Worm (Caenorhabditis elegans) whole organism, L4/young adult: ENCODE results near the gene slo-1.
A peak's percentile ranks its signal among the peaks of the same experiment; 100 is the strongest.

Experiments
- W03F9.2 ChIP-seq: fragments of 150-350 bp; optimal IDR thresholded peaks from 2 replicates; lab custom pipeline; 2014; ENCODE audit warnings: missing biosample characterization, missing genetic modification characterization
- dao-5 ChIP-seq: sonication (generic microtip); optimal IDR thresholded peaks from 2 replicates; lab custom pipeline; 2016; ENCODE audit warnings: missing genotype, missing genetic modification characterization, moderate library complexity, missing compliant biosample characterization
- him-1 ChIP-seq: sonication (generic microtip); optimal IDR thresholded peaks from 2 replicates; lab custom pipeline; 2016; ENCODE audit warnings: missing genotype, missing genetic modification reagents, missing genetic modification characterization, missing compliant biosample characterization

Gene slo-1

DNA sequence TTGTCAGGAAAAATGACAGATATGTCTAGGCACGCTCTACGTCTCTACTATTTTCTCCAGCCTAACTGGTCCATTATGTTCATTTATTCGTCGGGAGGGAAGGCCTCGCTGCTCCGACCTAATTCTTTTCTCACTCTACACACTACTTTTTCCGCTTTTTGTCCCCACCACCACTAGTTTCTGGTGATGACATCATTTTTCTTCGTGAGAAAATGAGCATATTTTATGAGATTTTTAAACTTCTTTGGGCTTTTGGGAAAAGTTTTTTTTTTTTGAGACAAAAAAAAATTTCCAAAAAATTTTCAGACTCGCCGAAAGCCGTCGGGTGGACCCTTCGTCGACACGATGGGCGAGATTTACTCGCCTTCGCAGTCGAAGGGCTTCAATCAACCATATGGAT, at the start of gene slo-1:
TSS of gene slo-1 (plus strand) at position 301 of the 400 bp plus-strand sequence.
- TF ChIP-seq W03F9.2 (tag; lab: Kevin White, UChicago) (no peak), dao-5 (tag; lab: Kevin White, UChicago) (no peak), him-1 (tag; lab: Kevin White, UChicago) (no peak)

DNA sequence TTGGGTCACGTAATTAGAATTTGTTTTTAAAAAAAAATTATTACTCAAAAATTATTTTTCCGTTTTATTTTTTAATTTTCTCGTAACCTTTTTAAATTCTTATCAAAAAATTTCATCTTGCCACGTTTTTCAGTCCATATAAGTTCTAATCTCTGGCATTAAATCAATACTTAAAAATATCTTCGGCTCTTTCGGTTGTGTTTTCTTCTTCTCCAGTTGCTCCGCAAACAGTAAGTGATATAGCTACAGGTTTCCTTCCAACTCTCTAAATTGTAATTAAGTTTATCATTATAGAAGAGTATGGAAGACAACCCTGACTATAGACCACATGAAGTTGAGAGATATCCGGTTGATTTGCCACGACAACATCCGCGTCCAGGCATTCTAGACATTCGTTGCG, 47.9 kb upstream of the slo-1 start, which contains the start of gene ZK228.1:
TSS of gene ZK228.1 (plus strand) at position 301 of the 400 bp plus-strand sequence.
- no peak for TF ChIP-seq W03F9.2 (tag; lab: Kevin White, UChicago)
- no peak for TF ChIP-seq dao-5 (tag; lab: Kevin White, UChicago)
- TF ChIP-seq him-1 (tag; lab: Kevin White, UChicago) = no peak

DNA sequence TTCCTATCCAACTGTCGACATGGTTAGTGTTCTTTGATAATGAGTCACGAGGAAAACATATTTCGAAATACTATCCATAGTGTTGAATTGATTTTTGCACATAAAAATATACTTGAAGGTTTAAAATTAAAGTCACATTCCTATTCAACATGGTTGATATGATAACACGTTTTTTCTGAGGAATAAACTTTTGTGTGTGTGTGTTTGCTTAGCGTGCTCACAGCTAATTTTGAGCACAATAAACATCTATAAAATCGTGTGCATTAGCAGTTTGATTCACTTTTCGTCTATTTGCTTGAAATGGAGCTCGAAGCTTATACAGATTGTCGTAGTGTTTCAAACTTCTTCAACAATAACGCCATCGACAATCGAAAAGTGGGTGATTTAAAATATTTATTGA, 35.5 kb upstream of the slo-1 start, which contains the start of gene ZK228.10:
TSS of gene ZK228.10 (plus strand) at position 301 of the 400 bp plus-strand sequence.
- TF ChIP-seq him-1 (tag; lab: Kevin White, UChicago) (no peak), W03F9.2 (tag; lab: Kevin White, UChicago) (no peak), dao-5 (tag; lab: Kevin White, UChicago) (no peak)

DNA sequence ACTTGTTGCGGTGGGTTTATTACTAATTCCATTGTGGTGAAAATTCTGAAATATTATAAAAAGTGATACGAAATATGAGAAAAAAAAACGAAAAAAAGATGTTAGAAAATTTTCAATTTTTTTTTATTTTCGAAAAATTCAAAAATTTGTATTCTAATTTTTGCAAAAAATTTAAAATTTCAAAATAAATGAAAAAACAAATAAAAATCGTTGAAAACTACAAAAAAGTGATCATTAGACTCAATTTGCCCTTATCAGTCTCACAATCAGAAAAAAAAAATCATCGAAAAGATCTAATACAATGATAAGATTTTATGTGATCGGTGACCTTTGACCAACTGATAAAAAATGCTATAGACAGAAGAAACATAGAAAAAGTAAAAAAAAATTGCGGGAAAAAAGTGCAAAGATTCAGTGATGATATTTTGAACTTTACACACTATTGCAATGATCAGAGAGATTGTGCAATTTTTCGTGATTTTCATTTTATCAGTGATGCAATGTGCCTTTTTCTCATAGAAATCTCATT, 30.8 kb upstream of the slo-1 start, which contains the start of gene ZK228.3:
TSS of gene ZK228.3 (minus strand) at position 51 of the 529 bp plus-strand sequence.
- TF ChIP-seq W03F9.2 (tag; lab: Kevin White, UChicago) (no peak), dao-5 (tag; lab: Kevin White, UChicago) (no peak), him-1 (tag; lab: Kevin White, UChicago) (no peak)

DNA sequence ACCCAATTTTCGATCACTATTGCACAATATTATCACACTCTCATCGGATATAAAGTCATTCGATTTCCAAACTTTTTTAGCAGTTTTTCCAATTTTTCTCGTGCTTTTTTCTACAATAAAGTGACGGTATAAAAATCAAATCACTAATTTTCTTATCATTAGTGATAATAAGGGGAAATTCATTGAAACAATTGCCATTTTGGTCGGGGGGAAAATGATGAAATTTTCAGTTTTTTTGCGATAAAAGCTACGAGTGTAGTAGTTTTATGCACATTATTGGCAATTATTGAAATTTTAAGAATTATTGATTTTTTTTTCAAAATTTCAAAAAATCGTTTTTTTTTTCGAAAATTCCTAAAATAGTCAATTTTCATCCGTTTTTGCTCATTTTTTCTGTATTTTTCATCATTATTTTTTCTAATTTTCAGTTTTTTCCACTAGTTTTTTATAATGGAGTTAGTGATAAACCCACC, 29.7 kb upstream of the slo-1 start, which contains the start of gene ZK228.4:
TSS of gene ZK228.4 (plus strand) at position 423 of the 473 bp plus-strand sequence.
- TF ChIP-seq W03F9.2 (tag; lab: Kevin White, UChicago) (no peak), dao-5 (tag; lab: Kevin White, UChicago) (no peak), him-1 (tag; lab: Kevin White, UChicago) (no peak)

DNA sequence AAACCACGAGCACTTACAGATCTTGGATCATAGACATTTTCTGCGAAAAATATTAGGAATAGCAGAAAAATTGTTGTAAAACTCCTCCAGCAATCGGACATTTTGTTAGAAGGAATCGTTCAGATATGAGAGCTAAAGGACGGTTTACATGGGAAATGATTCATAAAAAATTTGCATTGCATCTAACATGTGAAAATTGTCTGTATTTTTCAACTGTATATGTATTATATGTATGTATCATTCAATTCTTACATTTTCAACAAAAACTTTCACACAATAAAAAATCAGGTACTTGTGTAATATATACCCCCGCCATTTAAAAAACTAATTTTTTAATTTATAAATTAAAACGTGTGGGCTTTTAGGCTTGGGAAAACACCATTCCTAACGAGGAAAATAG, 24.0 kb upstream of the slo-1 start, which contains the start of gene ZK228.13:
TSS of gene ZK228.13 (minus strand) at position 101 of the 400 bp plus-strand sequence.
- TF ChIP-seq W03F9.2 (tag; lab: Kevin White, UChicago) (no peak), him-1 (tag; lab: Kevin White, UChicago) (no peak), dao-5 (tag; lab: Kevin White, UChicago) (no peak)

DNA sequence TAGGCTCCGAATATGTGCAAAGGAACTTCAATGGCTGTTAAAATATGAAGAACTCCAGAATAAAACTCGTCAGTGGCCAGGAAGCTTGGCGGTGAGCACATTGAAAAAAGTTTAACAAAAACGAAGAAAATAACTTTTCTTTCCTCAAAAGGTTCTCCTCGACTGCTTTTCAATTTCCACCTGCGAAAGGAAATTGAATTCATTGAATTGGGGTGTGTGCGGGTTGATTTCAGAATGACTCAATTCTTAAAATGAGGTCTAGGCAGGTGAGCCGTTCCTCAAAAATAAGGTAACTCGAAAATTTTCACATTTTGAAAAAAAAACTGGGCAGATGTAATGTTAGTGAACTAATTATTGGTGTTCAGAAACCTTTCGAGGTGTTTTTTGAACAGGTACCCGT, 18.6 kb upstream of the slo-1 start, which contains the start of gene srh-182:
TSS of gene srh-182 (minus strand) at position 101 of the 400 bp plus-strand sequence.
- TF ChIP-seq W03F9.2 (tag; lab: Kevin White, UChicago) (no peak), him-1 (tag; lab: Kevin White, UChicago) (no peak), dao-5 (tag; lab: Kevin White, UChicago) (no peak)

DNA sequence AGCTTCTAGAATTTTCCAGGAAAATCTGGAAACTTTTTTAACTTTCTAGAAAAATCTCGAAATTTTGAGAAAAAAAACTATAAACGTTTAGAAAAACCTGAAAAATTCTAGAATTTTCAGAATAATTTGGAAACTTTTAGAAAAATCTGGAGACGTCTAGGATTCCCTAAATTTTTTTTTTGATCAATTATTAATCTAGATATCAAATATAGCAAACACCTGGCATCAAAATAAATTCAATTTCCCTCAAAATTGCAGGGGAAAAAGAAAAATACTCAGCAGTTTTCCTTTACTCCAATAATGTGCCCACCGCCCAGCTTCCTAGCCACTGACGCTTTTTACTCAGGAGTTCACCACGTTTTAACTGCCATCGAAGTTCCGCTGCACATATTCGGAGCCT, 17.8 kb upstream of the slo-1 start, which contains the start of gene srh-181:
TSS of gene srh-181 (plus strand) at position 301 of the 400 bp plus-strand sequence.
- no peak for TF ChIP-seq dao-5 (tag; lab: Kevin White, UChicago)
- TF ChIP-seq W03F9.2 (tag; lab: Kevin White, UChicago) = no peak
- no peak for TF ChIP-seq him-1 (tag; lab: Kevin White, UChicago)

DNA sequence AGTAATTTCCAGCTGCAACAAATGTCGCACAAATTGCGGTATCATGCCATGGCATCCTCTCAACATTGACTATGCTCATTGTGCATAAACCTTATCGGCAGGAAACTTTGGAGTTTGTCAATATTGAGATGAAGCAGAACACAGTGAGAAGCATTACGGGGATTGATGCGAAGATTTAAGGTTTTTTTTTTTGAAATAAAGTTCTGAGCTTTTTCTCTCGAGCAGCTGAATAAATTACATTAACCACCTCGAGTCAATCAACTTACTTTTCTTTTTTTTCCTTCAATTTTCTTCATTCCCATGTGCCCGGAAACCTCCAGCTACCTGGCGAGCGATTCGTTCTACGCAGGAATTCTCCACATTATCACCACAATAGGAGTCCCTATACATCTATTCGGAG, 16.0 kb upstream of the slo-1 start, which contains the start of gene srh-179:
TSS of gene srh-179 (plus strand) at position 301 of the 400 bp plus-strand sequence.
- no peak for TF ChIP-seq dao-5 (tag; lab: Kevin White, UChicago)
- no peak for TF ChIP-seq him-1 (tag; lab: Kevin White, UChicago)
- TF ChIP-seq W03F9.2 (tag; lab: Kevin White, UChicago) = no peak

DNA sequence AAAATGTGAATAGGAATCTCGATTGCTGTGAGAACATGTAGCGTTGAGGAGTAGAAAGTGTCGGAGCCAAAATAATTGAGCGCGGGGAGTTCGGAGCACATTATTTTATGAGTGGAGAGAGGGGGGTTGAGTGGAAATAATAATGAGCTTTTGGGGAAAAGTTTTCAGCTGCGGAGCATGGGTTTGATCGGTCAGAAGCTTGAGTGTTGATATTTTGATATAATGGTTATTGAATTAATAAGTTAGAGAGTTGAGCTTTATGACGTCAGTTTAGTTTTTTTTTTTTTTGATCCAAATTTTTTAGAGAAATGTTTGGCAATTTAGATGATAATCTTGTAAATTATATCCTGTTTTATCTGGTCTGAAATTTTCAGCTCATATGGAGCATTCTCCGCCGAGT, 11.8 kb upstream of the slo-1 start, which contains the start of gene srh-178:
TSS of gene srh-178 (minus strand) at position 101 of the 400 bp plus-strand sequence.
- no peak for TF ChIP-seq W03F9.2 (tag; lab: Kevin White, UChicago)
- no peak for TF ChIP-seq dao-5 (tag; lab: Kevin White, UChicago)
- TF ChIP-seq him-1 (tag; lab: Kevin White, UChicago) = no peak

DNA sequence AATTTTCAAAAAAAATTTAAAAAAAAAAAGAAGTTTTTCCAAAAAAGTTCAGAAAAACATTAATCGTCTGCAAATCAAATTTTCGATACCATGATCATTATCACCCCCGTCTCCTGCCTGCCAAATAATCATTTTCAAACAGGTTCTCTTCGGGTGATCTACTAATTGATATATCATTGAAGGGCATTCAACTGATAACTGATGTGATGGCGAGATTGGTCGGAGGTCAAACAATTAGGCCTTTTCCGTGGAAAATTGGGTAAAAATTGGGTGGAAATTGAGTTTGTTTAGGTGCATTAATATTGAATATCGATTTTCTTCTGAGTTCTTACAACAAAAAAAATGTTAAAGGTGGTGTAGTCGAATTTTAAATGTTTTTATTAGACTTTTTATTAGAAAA, 4.9 kb upstream of the slo-1 start, which contains the start of gene Y51A2D.18:
TSS of gene Y51A2D.18 (minus strand) at position 101 of the 400 bp plus-strand sequence.
- TF ChIP-seq dao-5 (tag; lab: Kevin White, UChicago) = no peak
- TF ChIP-seq him-1 (tag; lab: Kevin White, UChicago) = no peak
- TF ChIP-seq W03F9.2 (tag; lab: Kevin White, UChicago) = no peak

DNA sequence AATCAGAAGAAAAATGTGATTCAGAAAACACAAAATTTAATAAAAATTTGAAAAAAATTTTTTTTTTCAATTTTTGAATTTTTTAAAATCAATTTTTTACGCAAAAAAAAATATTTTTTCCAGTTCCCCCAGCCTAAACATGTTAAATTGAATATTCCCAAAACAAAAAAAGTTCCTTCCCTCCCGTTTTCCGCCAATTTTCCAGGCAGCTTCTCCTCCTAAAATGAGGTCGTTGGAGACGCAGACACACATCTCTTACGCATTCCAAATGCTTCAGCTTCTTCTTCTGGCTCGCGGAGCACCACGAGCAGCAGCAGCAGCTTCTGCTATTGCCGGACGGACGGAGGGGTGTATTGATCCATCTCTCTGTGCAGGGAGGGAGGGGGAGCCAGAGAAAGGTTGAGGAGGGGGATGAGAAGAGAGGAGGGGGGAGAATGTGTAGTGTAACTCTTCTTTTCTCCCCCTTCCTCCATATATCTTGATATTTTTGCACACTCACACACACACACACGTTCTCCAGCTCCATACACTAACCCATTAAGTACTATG, 1.7 kb upstream of the slo-1 start:
- TF ChIP-seq W03F9.2 (tag; lab: Kevin White, UChicago) (no peak), him-1 (tag; lab: Kevin White, UChicago) (peak; percentile 81)

DNA sequence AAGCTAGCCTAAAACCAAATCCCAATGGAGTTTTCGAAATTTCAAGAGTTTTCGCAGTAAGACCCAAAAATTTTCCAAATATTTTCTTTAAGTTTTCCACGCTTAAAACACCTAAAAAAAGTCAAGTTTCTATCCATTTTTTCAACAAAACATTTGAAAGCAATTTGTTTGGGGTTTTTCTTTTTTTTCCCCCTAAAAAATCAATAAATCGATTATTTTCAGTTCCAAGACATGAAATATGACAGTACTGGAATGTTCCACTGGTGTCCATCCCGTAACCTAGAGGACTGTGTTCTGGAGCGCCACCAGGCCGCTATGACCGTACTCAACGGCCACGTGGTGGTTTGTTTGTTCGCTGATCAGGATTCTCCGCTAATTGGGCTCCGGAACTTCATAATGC, 12.5 kb downstream of the slo-1 start:
- no peak for TF ChIP-seq W03F9.2 (tag; lab: Kevin White, UChicago)
- no peak for TF ChIP-seq him-1 (tag; lab: Kevin White, UChicago)
- TF ChIP-seq dao-5 (tag; lab: Kevin White, UChicago) = no peak
